Worm (Caenorhabditis elegans) whole organism, mixed stage, embryonic: ENCODE data around the gene str-43.

Experiments used
- cnd-1 ChIP-seq: fragments of 200-800 bp; sonication (Bioruptor generic); optimal IDR thresholded peaks from 2 replicates; lab custom pipeline; 2018; ENCODE audit warnings: mild to moderate bottlenecking, missing genetic modification characterization, missing compliant biosample characterization
- nhr-12 ChIP-seq: fragments of 150-350 bp; optimal IDR thresholded peaks from 2 replicates; lab custom pipeline; 2014; ENCODE audit warnings: missing biosample characterization, missing genetic modification characterization
- nhr-76 ChIP-seq: sonication (generic microtip); optimal IDR thresholded peaks from 2 replicates; lab custom pipeline; 2017; ENCODE audit warnings: missing biosample characterization, missing genetic modification characterization
- unc-62 ChIP-seq: fragments of 150-350 bp; optimal IDR thresholded peaks from 2 replicates; lab custom pipeline; 2014; ENCODE audit warnings: missing biosample characterization, missing genetic modification reagents, missing genetic modification characterization

DNA sequence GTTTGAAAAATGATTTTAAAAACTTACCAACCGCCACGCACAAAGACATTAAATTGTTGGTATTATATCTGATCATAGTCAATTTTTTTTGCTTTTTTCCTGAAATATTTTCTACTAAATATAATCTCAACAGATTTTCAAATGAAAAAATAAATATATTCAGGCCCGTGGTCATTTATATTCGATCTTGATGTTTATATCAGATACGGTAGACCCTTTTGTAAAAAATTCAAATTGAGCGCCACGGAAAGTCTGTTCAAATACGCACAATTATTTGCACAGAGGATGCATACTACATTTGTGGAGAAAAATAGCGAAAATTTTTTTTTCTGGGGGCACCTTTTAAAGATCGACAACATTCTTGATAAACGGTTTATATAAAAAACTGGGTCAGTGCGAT lies 40.5 kb upstream of the str-43 start, which contains the start of gene T26E4.4:
- TF ChIP-seq cnd-1 (tag; lab: Kevin White, UChicago) (no peak), nhr-76 (tag; lab: Kevin White, UChicago) (no peak), nhr-12 (tag; lab: Kevin White, UChicago) (no peak), unc-62 (GFP tag; lab: Kevin White, UChicago) (no peak)
